Fruit fly (Drosophila melanogaster) whole organism, embryonic: ENCODE results near the gene mRpS31.
A peak's percentile ranks its signal among the peaks of the same experiment; 100 is the strongest.

ENCODE experiments used
- Ada2b ChIP-seq: fragments of 200-800 bp; sonication (Bioruptor generic); IDR thresholded peaks from 2 replicates; pipeline ENCODE4 v1.3.6; 2022; ENCODE audit warnings: missing biosample characterization, missing genetic modification characterization
- Atf-2 ChIP-seq: fragments of 200-800 bp; sonication (Bioruptor generic); optimal IDR thresholded peaks from 2 replicates; lab custom pipeline; 2016; ENCODE audit warnings: missing biosample characterization, missing genetic modification characterization
- CG12071 ChIP-seq: fragments of 200-800 bp; sonication (Bioruptor generic); optimal IDR thresholded peaks from 3 replicates; lab custom pipeline; 2018; ENCODE audit warnings: missing biosample characterization, mild to moderate bottlenecking, missing genetic modification characterization
- CG12659 ChIP-seq: fragments of 200-800 bp; sonication (Bioruptor generic); optimal IDR thresholded peaks from 3 replicates; lab custom pipeline; 2017; ENCODE audit warnings: mild to moderate bottlenecking, missing biosample characterization, missing genetic modification reagents, missing genetic modification characterization
- CG14050 ChIP-seq: fragments of 200-800 bp; sonication (Bioruptor generic); IDR thresholded peaks from 3 replicates; pipeline ENCODE4 v1.3.6; 2022; ENCODE audit warnings: missing biosample characterization, missing genetic modification characterization
- CG1602 ChIP-seq: fragments of 200-800 bp; sonication (Bioruptor generic); optimal IDR thresholded peaks from 3 replicates; lab custom pipeline; 2016; ENCODE audit warnings: missing biosample characterization, missing genetic modification characterization
- CG18011 ChIP-seq: fragments of 200-800 bp; sonication (Bioruptor generic); optimal IDR thresholded peaks from 2 replicates; lab custom pipeline; 2017; ENCODE audit warnings: missing biosample characterization, missing genetic modification characterization, mild to moderate bottlenecking, moderate library complexity, missing genotype
- CG31224 ChIP-seq: fragments of 200-800 bp; sonication (Bioruptor generic); IDR thresholded peaks from 2 replicates; pipeline ENCODE4 v1.3.6; 2022; ENCODE audit warnings: missing biosample characterization, missing genetic modification characterization
- CG3281 ChIP-seq: fragments of 200-800 bp; sonication (Bioruptor generic); optimal IDR thresholded peaks from 3 replicates; lab custom pipeline; 2017; ENCODE audit warnings: missing biosample characterization, mild to moderate bottlenecking, missing genetic modification characterization
- CG42726 ChIP-seq: fragments of 200-800 bp; sonication (Bioruptor generic); IDR thresholded peaks from 2 replicates; pipeline ENCODE4 v1.3.6; 2022; ENCODE audit warnings: missing biosample characterization, missing genetic modification characterization; ENCODE audit not compliant: partially characterized antibody
- CG4424 ChIP-seq: fragments of 200-800 bp; sonication (Bioruptor generic); optimal IDR thresholded peaks from 3 replicates; lab custom pipeline; 2016; ENCODE audit warnings: missing biosample characterization, missing genetic modification characterization
- CG6854 ChIP-seq: fragments of 200-800 bp; sonication (Bioruptor generic); optimal IDR thresholded peaks from 3 replicates; lab custom pipeline; 2017; ENCODE audit warnings: missing biosample characterization, mild to moderate bottlenecking, missing genetic modification characterization
- CG7357 ChIP-seq: fragments of 200-800 bp; sonication (Bioruptor generic); IDR thresholded peaks from 3 replicates; pipeline ENCODE4 v1.3.6; 2022; ENCODE audit warnings: missing biosample characterization, missing genetic modification characterization
- CG8478 ChIP-seq: fragments of >200 bp; optimal IDR thresholded peaks from 2 replicates; lab custom pipeline; 2018
- CG9797 ChIP-seq: fragments of 200-800 bp; sonication (Bioruptor generic); optimal IDR thresholded peaks from 3 replicates; lab custom pipeline; 2018; ENCODE audit warnings: missing biosample characterization, mild to moderate bottlenecking, missing genetic modification characterization
- Ets97D ChIP-seq: fragments of 200-800 bp; sonication (Bioruptor generic); optimal IDR thresholded peaks from 3 replicates; lab custom pipeline; 2016; ENCODE audit warnings: missing biosample characterization, missing genetic modification characterization
- Fer1 ChIP-seq: fragments of 200-800 bp; sonication (Bioruptor generic); optimal IDR thresholded peaks from 2 replicates; lab custom pipeline; 2017; ENCODE audit warnings: missing biosample characterization, mild to moderate bottlenecking, missing genetic modification characterization
- Fer2 ChIP-seq: fragments of 200-800 bp; sonication (Bioruptor generic); optimal IDR thresholded peaks from 2 replicates; lab custom pipeline; 2018; ENCODE audit warnings: missing biosample characterization, mild to moderate bottlenecking, missing genetic modification characterization, moderate library complexity
- Fer3 ChIP-seq: fragments of 200-800 bp; sonication (Bioruptor generic); optimal IDR thresholded peaks from 2 replicates; lab custom pipeline; 2018; ENCODE audit warnings: missing biosample characterization, mild to moderate bottlenecking, missing genetic modification characterization, moderate library complexity
- HLH4C ChIP-seq: fragments of 200-800 bp; sonication (Bioruptor generic); IDR thresholded peaks from 3 replicates; pipeline ENCODE4 v1.3.6; 2022; ENCODE audit warnings: missing biosample characterization, missing genetic modification characterization; ENCODE audit not compliant: partially characterized antibody
- MTF-1 ChIP-seq: fragments of 200-800 bp; sonication (Bioruptor generic); optimal IDR thresholded peaks from 2 replicates; lab custom pipeline; 2018; ENCODE audit warnings: missing biosample characterization, mild to moderate bottlenecking, missing genetic modification characterization, borderline replicate concordance
- Opbp ChIP-seq: fragments of 200-800 bp; sonication (Bioruptor generic); IDR thresholded peaks from 3 replicates; pipeline ENCODE4 v1.3.6; 2022; ENCODE audit warnings: missing biosample characterization, missing genetic modification characterization; ENCODE audit not compliant: partially characterized antibody
- Sin3A ChIP-seq: fragments of >200 bp; optimal IDR thresholded peaks from 2 replicates; lab custom pipeline; 2018
- Spps ChIP-seq: fragments of 200-800 bp; sonication (Bioruptor generic); optimal IDR thresholded peaks from 2 replicates; lab custom pipeline; 2018; ENCODE audit warnings: missing biosample characterization, mild to moderate bottlenecking, missing genetic modification characterization
- Vsx1 ChIP-seq: fragments of 200-800 bp; sonication (Bioruptor generic); optimal IDR thresholded peaks from 2 replicates; lab custom pipeline; 2017; ENCODE audit warnings: missing biosample characterization, mild to moderate bottlenecking, missing genetic modification characterization, missing genetic modification reagents
- YL-1 ChIP-seq: fragments of 200-800 bp; sonication (Bioruptor generic); optimal IDR thresholded peaks from 3 replicates; lab custom pipeline; 2017; ENCODE audit warnings: missing biosample characterization, mild to moderate bottlenecking, missing genetic modification characterization
- abd-A ChIP-seq: fragments of 200-800 bp; sonication (Bioruptor generic); optimal IDR thresholded peaks from 3 replicates; lab custom pipeline; 2019; ENCODE audit warnings: missing biosample characterization, mild to moderate bottlenecking, missing genetic modification characterization, moderate library complexity
- ac ChIP-seq: fragments of 200-800 bp; sonication (Bioruptor generic); optimal IDR thresholded peaks from 3 replicates; lab custom pipeline; 2017; ENCODE audit warnings: missing biosample characterization, mild to moderate bottlenecking, missing genetic modification characterization
- ato ChIP-seq: fragments of 200-800 bp; sonication (Bioruptor generic); IDR thresholded peaks from 2 replicates; pipeline ENCODE4 v1.3.6; 2022; ENCODE audit warnings: missing biosample characterization, missing genetic modification characterization; ENCODE audit not compliant: partially characterized antibody
- cad ChIP-seq: fragments of >200 bp; optimal IDR thresholded peaks from 2 replicates; lab custom pipeline; 2017; ENCODE audit warnings: missing biosample characterization, missing genetic modification characterization
- caup ChIP-seq: fragments of 200-800 bp; sonication (Bioruptor generic); optimal IDR thresholded peaks from 3 replicates; lab custom pipeline; 2017; ENCODE audit warnings: missing biosample characterization, mild to moderate bottlenecking, missing genetic modification characterization, moderate library complexity; ENCODE audit not compliant: severe bottlenecking
- crol ChIP-seq: fragments of 200-800 bp; sonication (Bioruptor generic); IDR thresholded peaks from 2 replicates; pipeline ENCODE4 v1.3.6; 2022; ENCODE audit warnings: missing biosample characterization, missing genetic modification characterization
- ewg ChIP-seq: fragments of 200-800 bp; sonication (Bioruptor generic); optimal IDR thresholded peaks from 3 replicates; lab custom pipeline; 2017; ENCODE audit warnings: mild to moderate bottlenecking, missing biosample characterization, missing genetic modification reagents, missing genetic modification characterization
- fd3F ChIP-seq: fragments of 200-800 bp; sonication (Bioruptor generic); optimal IDR thresholded peaks from 2 replicates; lab custom pipeline; 2018; ENCODE audit warnings: missing biosample characterization, mild to moderate bottlenecking, missing genetic modification characterization, moderate library complexity
- fd96Cb ChIP-seq: fragments of 200-800 bp; sonication (Bioruptor generic); optimal IDR thresholded peaks from 2 replicates; lab custom pipeline; 2018; ENCODE audit warnings: missing biosample characterization, mild to moderate bottlenecking, missing genetic modification characterization, moderate library complexity
- ftz-f1 ChIP-seq: fragments of 200-800 bp; sonication (Bioruptor generic); optimal IDR thresholded peaks from 2 replicates; lab custom pipeline; 2016; ENCODE audit warnings: missing biosample characterization, missing genetic modification characterization
- hbn ChIP-seq: fragments of 200-800 bp; sonication (Bioruptor generic); IDR thresholded peaks from 2 replicates; pipeline ENCODE4 v1.3.6; 2022; ENCODE audit warnings: missing biosample characterization, missing genetic modification characterization; ENCODE audit not compliant: partially characterized antibody
- lilli ChIP-seq: fragments of 200-800 bp; sonication (Bioruptor generic); optimal IDR thresholded peaks from 3 replicates; lab custom pipeline; 2016; ENCODE audit warnings: missing biosample characterization, missing genetic modification characterization
- nau ChIP-seq: fragments of 200-800 bp; sonication (Bioruptor generic); optimal IDR thresholded peaks from 3 replicates; lab custom pipeline; 2017; ENCODE audit warnings: missing biosample characterization, mild to moderate bottlenecking, missing genetic modification characterization, missing genetic modification reagents
- org-1 ChIP-seq: fragments of 200-800 bp; sonication (Bioruptor generic); optimal IDR thresholded peaks from 2 replicates; lab custom pipeline; 2017; ENCODE audit warnings: missing biosample characterization, missing genetic modification characterization
- peb ChIP-seq: fragments of 200-800 bp; sonication (Bioruptor generic); IDR thresholded peaks from 2 replicates; pipeline ENCODE4 v1.3.6; 2022; ENCODE audit warnings: missing biosample characterization, missing genetic modification characterization
- pnt ChIP-seq: fragments of 200-800 bp; sonication (Bioruptor generic); optimal IDR thresholded peaks from 3 replicates; lab custom pipeline; 2016; ENCODE audit warnings: missing biosample characterization, missing genetic modification characterization
- psq ChIP-seq: fragments of 200-800 bp; sonication (Bioruptor generic); optimal IDR thresholded peaks from 2 replicates; lab custom pipeline; 2017; ENCODE audit warnings: missing biosample characterization, missing genetic modification characterization
- scrt ChIP-seq: fragments of 200-800 bp; sonication (Bioruptor generic); optimal IDR thresholded peaks from 2 replicates; lab custom pipeline; 2018; ENCODE audit warnings: missing biosample characterization, mild to moderate bottlenecking, missing genetic modification characterization, moderate library complexity
- sr ChIP-seq: fragments of 200-800 bp; sonication (Bioruptor generic); IDR thresholded peaks from 3 replicates; pipeline ENCODE4 v1.3.6; 2022; ENCODE audit warnings: missing biosample characterization, missing genetic modification characterization
- ssp ChIP-seq: fragments of 200-800 bp; sonication (Bioruptor generic); IDR thresholded peaks from 2 replicates; pipeline ENCODE4 v1.3.6; 2022; ENCODE audit warnings: missing biosample characterization, missing genetic modification characterization
- stc ChIP-seq: fragments of 200-800 bp; sonication (Bioruptor generic); IDR thresholded peaks from 2 replicates; pipeline ENCODE4 v1.3.6; 2022; ENCODE audit warnings: missing biosample characterization, missing genetic modification characterization
- tll ChIP-seq, 2 experiments: fragments of 200-800 bp in 1 of 2; fragments of >200 bp in 1 of 2; sonication (Bioruptor generic) in 1 of 2; optimal IDR thresholded peaks; 2 replicates each; lab custom pipeline; 2017 to 2019; ENCODE audit warnings: missing biosample characterization in 2 of 2, missing genetic modification characterization in 2 of 2, mild to moderate bottlenecking in 1 of 2, moderate library complexity in 1 of 2
- yki ChIP-seq: fragments of >200 bp; optimal IDR thresholded peaks from 3 replicates; lab custom pipeline; 2018

mRpS31 gene

dm6 chr3L:15982783-15983432 lies 22.1 kb upstream of the mRpS31 start, which contains the start of the genes brm and Arl1 (continued):
- no peak for TF ChIP-seq abd-A (tag; lab: Kevin White, UChicago)
- 0 out of 2 replicates have a peak, but pooled peaks have one; percentile 36 for TF ChIP-seq CG42726 (GFP tag; lab: Robert Waterston, UW)
- TF ChIP-seq CG8478 (lab: Kevin White, UChicago) = no peak
- peak; percentile 99 for TF ChIP-seq Fer3 (tag; lab: Kevin White, UChicago)
- TF ChIP-seq YL-1 (GFP tag; lab: Kevin White, UChicago) = peak; percentile 99
- peak in 1 of 2 experiments; percentile 83 for TF ChIP-seq tll (GFP tag; optimal IDR thresholded peaks at IDR 0.05; lab: Kevin White, UChicago)
- no peak for TF ChIP-seq nau (GFP tag; lab: Kevin White, UChicago)
- peak; percentile 98 for TF ChIP-seq CG1602 (GFP tag; lab: Kevin White, UChicago)
- TF ChIP-seq crol = peak; percentile 76
- peak; percentile 63 for TF ChIP-seq Sin3A (lab: Kevin White, UChicago)
- peak; percentile 98 for TF ChIP-seq fd3F (GFP tag; lab: Kevin White, UChicago)
- peak; percentile 82 for TF ChIP-seq CG12071 (GFP tag; lab: Kevin White, UChicago)
- peak; percentile 69 for TF ChIP-seq CG9797 (GFP tag; lab: Kevin White, UChicago)
- peak; percentile 94 for TF ChIP-seq scrt
- peak; percentile 97 for TF ChIP-seq CG7357 (GFP tag; lab: Robert Waterston, UW)
- TF ChIP-seq CG6854 (GFP tag; lab: Kevin White, UChicago) = peak; percentile 94
- peak; percentile 98 for TF ChIP-seq CG14050
- TF ChIP-seq ac (GFP tag; lab: Kevin White, UChicago) = peak; percentile 77
- no peak for TF ChIP-seq cad (GFP tag; lab: Kevin White, UChicago)
- TF ChIP-seq caup (GFP tag; lab: Kevin White, UChicago) = peak; percentile 99
- TF ChIP-seq Ada2b (GFP tag; lab: Robert Waterston, UW) = peak; percentile 99
- TF ChIP-seq Opbp (GFP tag; lab: Robert Waterston, UW) = peak; percentile 59; the same call in 1 of the 3 replicates
- TF ChIP-seq org-1 = peak; percentile 87
- TF ChIP-seq stc (GFP tag; lab: Robert Waterston, UW) = peak; percentile 99
- TF ChIP-seq Spps (tag; lab: Kevin White, UChicago) = peak; percentile 95
- TF ChIP-seq psq (GFP tag; lab: Kevin White, UChicago) = peak; percentile 94
- TF ChIP-seq yki = no peak
- peak; percentile 85 for TF ChIP-seq Ets97D (GFP tag; lab: Kevin White, UChicago)
- TF ChIP-seq CG4424 (GFP tag; lab: Kevin White, UChicago) = peak; percentile 98
- peak; percentile 96 for TF ChIP-seq ewg (GFP tag; lab: Kevin White, UChicago)
- TF ChIP-seq fd96Cb (tag; lab: Kevin White, UChicago) = peak; percentile 98
- TF ChIP-seq HLH4C = no peak
- TF ChIP-seq Fer1 (GFP tag; lab: Kevin White, UChicago) = peak; percentile 99
- TF ChIP-seq ftz-f1 (GFP tag; lab: Kevin White, UChicago) = peak; percentile 77
- peak; percentile 92 for TF ChIP-seq CG18011 (GFP tag; lab: Kevin White, UChicago)
- peak; percentile 90 for TF ChIP-seq MTF-1 (GFP tag; lab: Kevin White, UChicago)
- TF ChIP-seq pnt (GFP tag; lab: Kevin White, UChicago) = peak; percentile 80
- peak; percentile 99 for TF ChIP-seq CG3281
- peak; percentile 98 for TF ChIP-seq Fer2 (tag; lab: Kevin White, UChicago)
- no peak for TF ChIP-seq ato (GFP tag; lab: Robert Waterston, UW)
- TF ChIP-seq hbn (GFP tag; lab: Robert Waterston, UW) = peak; percentile 14; the same call in 1 of the 2 replicates
- TF ChIP-seq peb (GFP tag; lab: Robert Waterston, UW) = peak; percentile 99
- TF ChIP-seq sr = peak; percentile 95
- peak; percentile 73 for TF ChIP-seq Atf-2 (GFP tag; lab: Kevin White, UChicago)
- TF ChIP-seq ssp (GFP tag; lab: Robert Waterston, UW) = peak; percentile 96
- TF ChIP-seq CG31224 = peak; percentile 98
- no peak for TF ChIP-seq Vsx1 (GFP tag; lab: Kevin White, UChicago)
- TF ChIP-seq CG12659 = peak; percentile 99
- TF ChIP-seq lilli (GFP tag; lab: Kevin White, UChicago) = peak; percentile 98
